Fruit fly (Drosophila melanogaster) whole organism, embryonic: ENCODE data around the gene CG31176.

Experiments used
- Antp ChIP-seq: fragments of 200-800 bp; sonication (Bioruptor generic); optimal IDR thresholded peaks from 3 replicates; lab custom pipeline; 2016; ENCODE audit warnings: missing biosample characterization, missing genetic modification characterization
- BEAF-32 ChIP-seq: fragments of 200-800 bp; sonication (Bioruptor generic); optimal IDR thresholded peaks from 3 replicates; lab custom pipeline; 2017; ENCODE audit warnings: missing biosample characterization, missing genetic modification characterization, mild to moderate bottlenecking, moderate library complexity, missing genetic modification reagents
- Blimp-1 ChIP-seq: fragments of 200-800 bp; sonication (Bioruptor generic); optimal IDR thresholded peaks from 3 replicates; lab custom pipeline; 2018; ENCODE audit warnings: missing biosample characterization, missing genetic modification characterization, mild to moderate bottlenecking, moderate library complexity, missing genetic modification reagents
- CG10274 ChIP-seq: fragments of 200-800 bp; sonication (Bioruptor generic); optimal IDR thresholded peaks from 3 replicates; lab custom pipeline; 2017; ENCODE audit warnings: missing biosample characterization, mild to moderate bottlenecking, missing genetic modification characterization
- CG10654 ChIP-seq: fragments of 200-800 bp; sonication (Bioruptor generic); optimal IDR thresholded peaks from 2 replicates; lab custom pipeline; 2016; ENCODE audit warnings: missing biosample characterization, missing genetic modification characterization
- CG11696 ChIP-seq: fragments of 200-800 bp; sonication (Bioruptor generic); IDR thresholded peaks from 2 replicates; pipeline ENCODE4 v1.3.6; 2022; ENCODE audit warnings: missing biosample characterization, missing genetic modification characterization
- CG12236 ChIP-seq: fragments of 200-800 bp; sonication (Bioruptor generic); optimal IDR thresholded peaks from 2 replicates; lab custom pipeline; 2016; ENCODE audit warnings: missing biosample characterization, missing genetic modification characterization
- CG1233 ChIP-seq: fragments of 200-800 bp; sonication (Bioruptor generic); optimal IDR thresholded peaks from 4 replicates; lab custom pipeline; 2018; ENCODE audit warnings: missing biosample characterization, mild to moderate bottlenecking, missing genetic modification characterization
- CG1529 ChIP-seq: fragments of 200-800 bp; sonication (Bioruptor generic); optimal IDR thresholded peaks from 3 replicates; lab custom pipeline; 2018; ENCODE audit warnings: missing biosample characterization, missing genetic modification characterization
- CG15601 ChIP-seq: fragments of 200-800 bp; sonication (Bioruptor generic); optimal IDR thresholded peaks from 3 replicates; lab custom pipeline; 2019; ENCODE audit warnings: missing biosample characterization, mild to moderate bottlenecking, missing genetic modification characterization, moderate library complexity
- CG17186 ChIP-seq: fragments of 200-800 bp; sonication (Bioruptor generic); optimal IDR thresholded peaks from 3 replicates; lab custom pipeline; 2017; ENCODE audit warnings: missing biosample characterization, missing genetic modification reagents, missing genetic modification characterization
- CG18262 ChIP-seq: fragments of 200-800 bp; optimal IDR thresholded peaks from 3 replicates; lab custom pipeline; 2019; ENCODE audit warnings: missing biosample characterization, mild to moderate bottlenecking, missing genetic modification characterization, moderate library complexity
- CG34376 ChIP-seq: fragments of 200-800 bp; sonication (Bioruptor generic); optimal IDR thresholded peaks from 2 replicates; lab custom pipeline; 2018; ENCODE audit warnings: missing biosample characterization, mild to moderate bottlenecking, missing genetic modification characterization
- CG42726 ChIP-seq: fragments of 200-800 bp; sonication (Bioruptor generic); IDR thresholded peaks from 2 replicates; pipeline ENCODE4 v1.3.6; 2022; ENCODE audit warnings: missing biosample characterization, missing genetic modification characterization; ENCODE audit not compliant: partially characterized antibody
- CG4360 ChIP-seq: fragments of 200-800 bp; sonication (Bioruptor generic); IDR thresholded peaks from 2 replicates; pipeline ENCODE4 v1.3.6; 2022; ENCODE audit warnings: missing biosample characterization, missing genetic modification characterization
- CG4404 ChIP-seq: fragments of 200-800 bp; sonication (Bioruptor generic); IDR thresholded peaks from 2 replicates; pipeline ENCODE4 v1.3.6; 2022; ENCODE audit warnings: missing biosample characterization, missing genetic modification characterization
- CG6765 ChIP-seq: fragments of 200-800 bp; sonication (Bioruptor generic); optimal IDR thresholded peaks from 3 replicates; lab custom pipeline; 2017; ENCODE audit warnings: missing biosample characterization, mild to moderate bottlenecking, missing genetic modification characterization
- CG7745 ChIP-seq: fragments of 200-800 bp; sonication (Bioruptor generic); optimal IDR thresholded peaks from 2 replicates; lab custom pipeline; 2018; ENCODE audit warnings: missing biosample characterization, mild to moderate bottlenecking, missing genetic modification characterization, moderate library complexity
- CG8944 ChIP-seq: fragments of 200-800 bp; sonication (Bioruptor generic); optimal IDR thresholded peaks from 3 replicates; lab custom pipeline; 2016; ENCODE audit warnings: missing biosample characterization, missing genetic modification characterization
- CG9437 ChIP-seq: fragments of 200-800 bp; sonication (Bioruptor generic); optimal IDR thresholded peaks from 2 replicates; lab custom pipeline; 2018; ENCODE audit warnings: missing biosample characterization, mild to moderate bottlenecking, missing genetic modification characterization
- CrebB ChIP-seq: fragments of 200-800 bp; sonication (Bioruptor generic); optimal IDR thresholded peaks from 3 replicates; lab custom pipeline; 2018; ENCODE audit warnings: missing biosample characterization, mild to moderate bottlenecking, missing genetic modification characterization
- Dip3 ChIP-seq: fragments of 200-800 bp; sonication (Bioruptor generic); optimal IDR thresholded peaks from 3 replicates; lab custom pipeline; 2016; ENCODE audit warnings: missing biosample characterization, missing genetic modification characterization
- Hand ChIP-seq: fragments of 200-800 bp; sonication (Bioruptor generic); optimal IDR thresholded peaks from 2 replicates; lab custom pipeline; 2017; ENCODE audit warnings: mild to moderate bottlenecking, missing biosample characterization, missing genetic modification reagents, missing genetic modification characterization
- Lhr ChIP-seq: fragments of 200-800 bp; sonication (Bioruptor generic); optimal IDR thresholded peaks from 3 replicates; lab custom pipeline; 2017; ENCODE audit warnings: mild to moderate bottlenecking, missing biosample characterization, missing genetic modification reagents, missing genetic modification characterization
- Mrtf ChIP-seq: fragments of 200-800 bp; sonication (Bioruptor generic); IDR thresholded peaks from 3 replicates; pipeline ENCODE4 v1.3.6; 2022; ENCODE audit warnings: missing biosample characterization, missing genetic modification characterization
- NFAT ChIP-seq: fragments of 200-800 bp; sonication (Bioruptor generic); IDR thresholded peaks from 2 replicates; pipeline ENCODE4 v1.3.6; 2022; ENCODE audit warnings: missing biosample characterization, missing genetic modification characterization
- Neu2 ChIP-seq: fragments of 200-800 bp; sonication (Bioruptor generic); optimal IDR thresholded peaks from 3 replicates; lab custom pipeline; 2016; ENCODE audit warnings: missing biosample characterization, missing genetic modification characterization, borderline replicate concordance
- Xrp1 ChIP-seq: fragments of 200-800 bp; sonication (Bioruptor generic); IDR thresholded peaks from 2 replicates; pipeline ENCODE4 v1.3.6; 2022; ENCODE audit warnings: missing biosample characterization, missing genetic modification characterization
- abd-A ChIP-seq: fragments of 200-800 bp; sonication (Bioruptor generic); optimal IDR thresholded peaks from 3 replicates; lab custom pipeline; 2019; ENCODE audit warnings: missing biosample characterization, mild to moderate bottlenecking, missing genetic modification characterization, moderate library complexity
- aop ChIP-seq: fragments of 200-800 bp; sonication (Bioruptor generic); IDR thresholded peaks from 2 replicates; pipeline ENCODE4 v1.3.6; 2022; ENCODE audit warnings: missing biosample characterization, missing genetic modification characterization
- bcd ChIP-seq: fragments of 200-800 bp; sonication (Bioruptor generic); optimal IDR thresholded peaks from 2 replicates; lab custom pipeline; 2017; ENCODE audit warnings: missing biosample characterization, mild to moderate bottlenecking, missing genetic modification characterization
- crol ChIP-seq: fragments of 200-800 bp; sonication (Bioruptor generic); IDR thresholded peaks from 2 replicates; pipeline ENCODE4 v1.3.6; 2022; ENCODE audit warnings: missing biosample characterization, missing genetic modification characterization
- cwo ChIP-seq: fragments of 200-800 bp; sonication (Bioruptor generic); optimal IDR thresholded peaks from 3 replicates; lab custom pipeline; 2017; ENCODE audit warnings: missing biosample characterization, missing genetic modification characterization, mild to moderate bottlenecking, moderate library complexity, missing genetic modification reagents
- gcm2 ChIP-seq: fragments of 200-800 bp; sonication (Bioruptor generic); optimal IDR thresholded peaks from 2 replicates; lab custom pipeline; 2016; ENCODE audit warnings: missing biosample characterization, missing genetic modification characterization
- h ChIP-seq: fragments of >200 bp; optimal IDR thresholded peaks from 2 replicates; lab custom pipeline; 2017
- jigr1 ChIP-seq: fragments of 200-800 bp; sonication (Bioruptor generic); IDR thresholded peaks from 3 replicates; pipeline ENCODE4 v1.3.6; 2022; ENCODE audit warnings: missing biosample characterization, missing genetic modification characterization
- lab ChIP-seq: fragments of 200-800 bp; sonication (Bioruptor generic); optimal IDR thresholded peaks from 3 replicates; lab custom pipeline; 2017; ENCODE audit warnings: missing biosample characterization, missing genetic modification characterization, mild to moderate bottlenecking, moderate library complexity, missing genetic modification reagents
- nerfin-2 ChIP-seq: fragments of 200-800 bp; sonication (Bioruptor generic); IDR thresholded peaks from 2 replicates; pipeline ENCODE4 v1.3.6; 2022; ENCODE audit warnings: missing biosample characterization, missing genetic modification characterization; ENCODE audit not compliant: partially characterized antibody
- nmo ChIP-seq: fragments of 200-800 bp; sonication (Bioruptor generic); optimal IDR thresholded peaks from 2 replicates; lab custom pipeline; 2018; ENCODE audit warnings: missing biosample characterization, mild to moderate bottlenecking, missing genetic modification characterization, moderate library complexity
- nom ChIP-seq: fragments of 200-800 bp; sonication (Bioruptor generic); optimal IDR thresholded peaks from 2 replicates; lab custom pipeline; 2017; ENCODE audit warnings: missing biosample characterization, missing genetic modification characterization, mild to moderate bottlenecking, moderate library complexity, missing genetic modification reagents
- p53 ChIP-seq: fragments of 200-800 bp; sonication (Bioruptor generic); optimal IDR thresholded peaks from 2 replicates; lab custom pipeline; 2016; ENCODE audit warnings: missing biosample characterization, missing genetic modification characterization
- prd ChIP-seq, 3 experiments: fragments of >200 bp in 2 of 3; fragments of 200-800 bp in 1 of 3; sonication (Bioruptor generic) in 1 of 3; optimal IDR thresholded peaks in 2 of 3; IDR thresholded peaks in 1 of 3; 2 replicates in 2 of 3; 3 replicates in 1 of 3; pipeline versions ENCODE4 v1.3.6 to Lab custom; 2017 to 2022; ENCODE audit warnings: missing biosample characterization in 1 of 3, missing genetic modification characterization in 1 of 3
- schlank ChIP-seq: fragments of 200-800 bp; sonication (Bioruptor generic); optimal IDR thresholded peaks from 2 replicates; lab custom pipeline; 2018; ENCODE audit warnings: missing biosample characterization, mild to moderate bottlenecking, missing genetic modification characterization
- sens ChIP-seq: fragments of 200-800 bp; sonication (Bioruptor generic); peaks from one replicate; lab custom pipeline; 2016; ENCODE audit warnings: missing biosample characterization, missing genetic modification characterization
- sisA ChIP-seq: fragments of 200-800 bp; sonication (Bioruptor generic); IDR thresholded peaks from 2 replicates; pipeline ENCODE4 v1.3.6; 2022; ENCODE audit warnings: missing biosample characterization, missing genetic modification characterization
- slou ChIP-seq: fragments of 200-800 bp; sonication (Bioruptor generic); optimal IDR thresholded peaks from 3 replicates; lab custom pipeline; 2016; ENCODE audit warnings: missing biosample characterization, missing genetic modification characterization
- so ChIP-seq: fragments of 200-800 bp; sonication (Bioruptor generic); IDR thresholded peaks from 3 replicates; pipeline ENCODE4 v1.3.6; 2022; ENCODE audit warnings: missing biosample characterization, missing genetic modification characterization
- trem ChIP-seq: fragments of 200-800 bp; optimal IDR thresholded peaks from 3 replicates; lab custom pipeline; 2019; ENCODE audit warnings: missing biosample characterization, mild to moderate bottlenecking, missing genetic modification characterization, moderate library complexity
- wdn ChIP-seq: fragments of 200-800 bp; sonication (Bioruptor generic); IDR thresholded peaks from 2 replicates; pipeline ENCODE4 v1.3.6; 2022; ENCODE audit warnings: missing biosample characterization, missing genetic modification characterization

Gene CG31176

dm6 chr3R:21632930-21633780, 86.3 kb downstream of the CG31176 start:
- TF ChIP-seq CG11696 (GFP tag; lab: Robert Waterston, UW), result no peak
- TF ChIP-seq CG6765 (GFP tag; lab: Kevin White, UChicago), result peak; percentile 24
- TF ChIP-seq crol (GFP tag; lab: Robert Waterston, UW), result no peak
- no peak for TF ChIP-seq abd-A (tag; lab: Kevin White, UChicago)
- peak; percentile 52 for TF ChIP-seq CG1529 (GFP tag; lab: Kevin White, UChicago)
- no peak for TF ChIP-seq so
- TF ChIP-seq Neu2 (GFP tag; lab: Kevin White, UChicago), result no peak
- TF ChIP-seq wdn, result no peak
- peak; percentile 75 for TF ChIP-seq CG15601 (tag; lab: Kevin White, UChicago)
- no peak for TF ChIP-seq schlank (tag; lab: Kevin White, UChicago)
- TF ChIP-seq nmo (GFP tag; lab: Kevin White, UChicago), result peak; percentile 63
- no peak for TF ChIP-seq prd (optimal IDR thresholded peaks at IDR 0.05; lab: Kevin White, UChicago)
- no peak for TF ChIP-seq prd (GFP tag; IDR thresholded peaks at IDR 0.05; lab: Robert Waterston, UW)
- no peak for TF ChIP-seq nerfin-2 (GFP tag; lab: Robert Waterston, UW)
- no peak for TF ChIP-seq CG17186 (GFP tag; lab: Kevin White, UChicago)
- no peak for TF ChIP-seq CG42726 (GFP tag; lab: Robert Waterston, UW)
- TF ChIP-seq CG10274 (GFP tag; lab: Kevin White, UChicago), result no peak
- TF ChIP-seq sisA (GFP tag; lab: Robert Waterston, UW), result no peak
- no peak for TF ChIP-seq Mrtf (GFP tag; lab: Robert Waterston, UW)
- TF ChIP-seq Lhr (GFP tag; lab: Kevin White, UChicago), result peak; percentile 4
- TF ChIP-seq trem (tag; lab: Kevin White, UChicago), result peak; percentile 31
- peak; percentile 7 for TF ChIP-seq bcd (GFP tag; lab: Kevin White, UChicago)
- peak; percentile 97 for TF ChIP-seq Blimp-1 (GFP tag; lab: Kevin White, UChicago)
- peak; percentile 65 for TF ChIP-seq CrebB (tag; lab: Kevin White, UChicago)
- TF ChIP-seq CG4360 (GFP tag; lab: Robert Waterston, UW), result no peak
- peak; percentile 74 for TF ChIP-seq BEAF-32 (GFP tag; lab: Kevin White, UChicago)
- peak; percentile 63 for TF ChIP-seq CG34376 (GFP tag; lab: Kevin White, UChicago)
- TF ChIP-seq sens, result peak; percentile 80
- peak; percentile 65 for TF ChIP-seq nom (GFP tag; lab: Kevin White, UChicago)
- TF ChIP-seq CG7745 (tag; lab: Kevin White, UChicago), result no peak
- TF ChIP-seq CG8944, result no peak
- no peak for TF ChIP-seq h (lab: Kevin White, UChicago)
- no peak for TF ChIP-seq NFAT (GFP tag; lab: Robert Waterston, UW)
- TF ChIP-seq CG18262 (tag; lab: Kevin White, UChicago), result peak; percentile 78
- no peak for TF ChIP-seq CG12236 (GFP tag; lab: Kevin White, UChicago)
- TF ChIP-seq CG10654, result peak; percentile 4
- no peak for TF ChIP-seq p53 (GFP tag; lab: Kevin White, UChicago)
- no peak for TF ChIP-seq aop (GFP tag; lab: Robert Waterston, UW)
- TF ChIP-seq slou (GFP tag; lab: Kevin White, UChicago), result no peak
- peak; percentile 11 for TF ChIP-seq CG1233 (GFP tag; lab: Kevin White, UChicago)
- no peak for TF ChIP-seq Dip3 (GFP tag; lab: Kevin White, UChicago)
- no peak for TF ChIP-seq CG4404 (GFP tag; lab: Robert Waterston, UW)
- TF ChIP-seq gcm2 (GFP tag; lab: Kevin White, UChicago), result no peak
- peak; percentile 41 for TF ChIP-seq Hand (GFP tag; lab: Kevin White, UChicago)
- TF ChIP-seq lab (GFP tag; lab: Kevin White, UChicago), result peak; percentile 13
- peak; percentile 13 for TF ChIP-seq cwo
- no peak for TF ChIP-seq Antp (GFP tag; lab: Kevin White, UChicago)
- TF ChIP-seq jigr1 (GFP tag; lab: Robert Waterston, UW), result no peak
- no peak for TF ChIP-seq CG9437 (GFP tag; lab: Kevin White, UChicago)
- no peak for TF ChIP-seq Xrp1
